Worm (Caenorhabditis elegans) whole organism, dauer: ENCODE data around the gene W02F12.4.

Source experiments
- unc-62 ChIP-seq: sonication (generic microtip); optimal IDR thresholded peaks from 2 replicates; lab custom pipeline; 2017; ENCODE audit warnings: missing biosample characterization, missing genetic modification reagents, missing genetic modification characterization

W02F12.4 gene

DNA sequence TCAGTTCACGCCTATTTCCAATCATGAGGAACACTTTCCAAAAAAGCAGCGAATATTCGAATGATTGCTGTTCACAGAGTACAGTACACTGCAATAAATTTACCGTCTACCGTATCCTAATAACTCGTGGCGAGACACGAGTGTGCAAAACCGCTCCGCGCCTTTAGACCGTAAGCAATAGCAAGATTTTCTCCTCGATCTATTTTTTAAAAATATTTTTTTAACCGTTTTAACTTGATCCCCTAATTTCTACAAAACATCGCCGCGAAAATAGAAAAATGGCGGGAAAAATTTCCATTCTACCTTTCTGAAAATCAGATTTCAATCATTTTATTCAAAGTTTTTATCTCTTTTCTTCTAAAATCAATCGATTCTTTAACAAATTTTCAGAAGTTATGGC, 4.0 kb downstream of the W02F12.4 start, which contains the start of gene era-1:
era-1 (plus strand) TSS at position 366 of the 400 bp plus-strand sequence.
- TF ChIP-seq unc-62 (GFP tag; lab: Kevin White, UChicago), result no peak

DNA sequence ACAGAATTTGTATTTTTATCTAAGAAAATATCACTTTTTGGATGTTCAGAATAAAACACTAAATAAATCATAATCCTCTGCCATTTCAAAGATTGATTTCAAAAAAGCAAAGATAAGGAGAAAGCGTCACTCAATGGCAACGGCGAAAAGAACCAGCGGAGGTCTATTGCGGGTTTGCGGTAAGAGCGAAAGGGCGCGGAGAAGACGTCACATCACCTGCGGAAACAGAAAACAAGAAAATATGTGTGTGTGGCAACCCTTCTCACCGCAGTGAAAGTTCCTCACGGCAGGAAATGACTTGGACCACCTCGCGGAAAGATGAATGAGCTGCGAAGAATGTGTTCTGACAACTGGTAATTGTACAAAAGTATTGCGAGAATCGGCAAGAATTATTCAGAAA, 6.9 kb downstream of the W02F12.4 start:
- TF ChIP-seq unc-62 (GFP tag; lab: Kevin White, UChicago), result no peak

DNA sequence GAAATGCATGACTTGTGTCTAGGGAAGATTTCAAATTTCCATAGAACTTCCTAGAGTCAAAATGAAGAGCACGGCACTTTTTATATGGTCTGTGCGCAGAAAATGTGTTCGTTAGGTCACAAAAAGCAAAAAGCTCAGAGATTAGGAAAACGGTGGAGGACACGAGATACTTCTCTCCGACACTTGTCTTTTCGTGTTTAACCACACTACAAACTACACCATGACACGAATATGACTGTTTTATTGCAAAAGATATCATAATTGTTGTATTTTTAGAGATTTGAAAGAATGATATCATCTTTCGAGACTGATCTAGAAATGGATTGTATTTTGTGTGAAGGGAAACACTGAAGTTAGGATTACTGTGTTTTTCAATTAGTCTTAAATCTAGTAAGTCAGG, 7.7 kb downstream of the W02F12.4 start:
- TF ChIP-seq unc-62 (GFP tag; lab: Kevin White, UChicago), result no peak

DNA sequence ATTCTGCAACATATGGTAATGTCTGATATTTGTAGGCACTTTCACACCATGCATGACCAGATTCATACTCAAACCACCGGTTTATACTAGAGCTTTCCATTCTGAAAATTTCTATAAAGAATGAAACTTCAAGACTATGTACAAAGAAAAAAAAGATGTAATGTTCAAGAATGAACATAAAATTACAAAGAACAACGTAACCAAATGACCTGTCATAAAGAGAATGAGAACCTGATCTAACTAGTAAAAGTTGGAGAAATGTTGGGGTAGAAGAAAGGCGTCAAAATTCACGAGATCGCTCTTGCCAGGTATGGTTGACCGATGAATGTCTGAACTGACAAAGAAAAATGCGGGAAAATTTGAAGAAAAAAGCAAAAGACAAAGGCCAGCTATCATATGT, 9.2 kb downstream of the W02F12.4 start, which contains the start of gene W02F12.2:
W02F12.2 (minus strand) TSS at position 101 of the 400 bp plus-strand sequence.
- TF ChIP-seq unc-62 (GFP tag; lab: Kevin White, UChicago), result no peak

DNA sequence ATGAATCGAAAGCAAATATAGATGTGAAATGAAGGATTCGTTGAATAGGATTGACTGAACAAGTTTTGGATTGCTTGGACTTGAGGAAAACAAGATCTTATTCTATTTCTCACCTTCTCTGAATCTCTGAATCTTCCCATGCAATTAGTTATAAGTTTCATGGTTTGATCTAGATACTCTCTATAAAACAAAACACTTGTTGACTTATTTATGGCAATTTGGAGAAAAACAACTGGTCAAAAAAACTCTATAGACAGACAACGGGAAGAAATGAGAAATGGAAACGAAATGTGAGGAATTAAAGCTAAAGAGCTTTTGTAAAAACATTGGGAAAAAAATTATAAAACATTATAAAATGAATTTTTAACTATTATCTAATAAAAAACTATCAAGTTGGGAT, 12.1 kb downstream of the W02F12.4 start, which contains the start of gene W02F12.8:
W02F12.8 (minus strand) TSS at position 101 of the 400 bp plus-strand sequence.
- no peak for TF ChIP-seq unc-62 (GFP tag; lab: Kevin White, UChicago)

DNA sequence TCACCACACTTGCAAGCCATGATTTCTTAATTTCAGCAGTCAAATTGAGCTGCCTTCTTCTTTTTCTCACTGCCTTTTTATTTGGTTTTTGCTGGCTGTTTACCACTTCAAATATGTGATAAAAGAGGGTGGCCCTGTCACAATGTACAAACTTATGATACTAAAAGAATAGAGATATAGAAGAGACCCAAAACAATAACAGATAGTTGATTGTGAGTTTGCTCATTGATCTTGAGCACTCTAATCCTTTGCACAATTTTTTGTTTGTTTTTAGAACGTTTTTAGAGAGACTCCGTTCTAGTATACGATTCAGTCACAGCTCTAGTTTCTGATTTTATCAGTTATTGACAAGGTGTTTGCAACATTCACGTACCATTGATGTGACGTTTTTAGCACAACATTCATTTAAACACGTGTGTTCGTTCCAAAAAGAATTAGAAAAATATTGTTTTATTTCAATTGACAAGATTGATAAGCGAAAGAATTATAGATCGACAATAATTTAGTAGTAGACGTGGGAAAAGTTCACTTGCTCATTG, 14.9 kb downstream of the W02F12.4 start, which contains the start of gene mtl-1:
mtl-1 (minus strand) TSS at position 51 of the 539 bp plus-strand sequence.
- TF ChIP-seq unc-62 (GFP tag; lab: Kevin White, UChicago), result no peak

DNA sequence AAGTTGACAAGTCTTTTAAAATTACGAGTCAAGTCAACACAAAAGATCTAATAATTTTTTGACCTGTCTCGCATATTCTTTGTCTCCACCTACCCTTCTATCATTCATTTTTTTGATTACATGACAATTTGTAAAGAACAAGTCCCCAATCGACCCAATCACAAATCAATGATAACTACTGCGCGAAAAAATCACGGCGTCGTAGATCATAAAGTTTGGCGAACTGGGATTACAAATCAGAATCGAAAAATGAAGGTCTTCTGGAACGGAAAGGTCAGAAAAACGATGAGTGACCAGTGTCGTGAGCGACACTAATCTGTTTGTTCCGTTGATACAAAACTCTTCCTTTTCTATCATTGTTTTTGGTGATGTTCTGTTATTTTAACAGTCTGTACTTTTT, 16.7 kb downstream of the W02F12.4 start:
- no peak for TF ChIP-seq unc-62 (GFP tag; lab: Kevin White, UChicago)

DNA sequence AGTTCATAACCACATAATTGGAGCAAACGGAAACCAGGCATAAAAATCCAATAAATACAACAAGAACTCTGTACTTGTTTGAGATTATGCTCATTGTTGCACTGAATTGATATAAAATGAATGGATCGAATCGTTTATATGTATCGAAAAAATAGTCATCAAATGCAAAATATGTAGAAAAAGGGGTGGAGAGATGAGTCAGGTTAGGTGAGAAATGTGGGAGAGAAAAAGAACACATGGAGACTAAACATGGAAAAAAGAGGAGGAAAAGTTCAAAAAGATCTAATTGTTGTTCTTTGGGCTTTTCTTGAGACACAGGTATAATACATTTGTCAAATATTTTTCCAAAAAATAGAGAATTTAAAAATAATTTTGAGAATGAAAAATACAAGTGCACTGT, 18.3 kb downstream of the W02F12.4 start, which contains the start of gene K11G9.5:
K11G9.5 (minus strand) TSS at position 101 of the 400 bp plus-strand sequence.
- no peak for TF ChIP-seq unc-62 (GFP tag; lab: Kevin White, UChicago)

DNA sequence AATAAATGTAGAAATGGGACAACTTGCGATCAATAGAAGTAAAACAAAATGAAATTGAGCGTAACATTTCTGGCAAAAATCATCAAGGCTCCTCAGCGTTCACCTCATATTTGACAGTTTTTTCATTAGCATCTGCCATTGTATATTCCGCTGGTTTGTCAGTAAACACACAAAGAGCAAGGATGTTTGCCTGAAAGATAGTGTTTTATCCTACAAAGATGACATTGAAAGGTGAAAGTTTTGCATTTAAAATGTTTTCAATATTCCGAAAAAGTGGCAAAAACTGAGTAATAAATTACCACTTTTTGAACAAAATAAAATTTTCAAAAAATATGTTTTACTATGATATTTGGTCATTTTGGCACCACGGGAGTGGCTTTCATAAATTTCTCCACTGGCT, 20.8 kb downstream of the W02F12.4 start:
- no peak for TF ChIP-seq unc-62 (GFP tag; lab: Kevin White, UChicago)

DNA sequence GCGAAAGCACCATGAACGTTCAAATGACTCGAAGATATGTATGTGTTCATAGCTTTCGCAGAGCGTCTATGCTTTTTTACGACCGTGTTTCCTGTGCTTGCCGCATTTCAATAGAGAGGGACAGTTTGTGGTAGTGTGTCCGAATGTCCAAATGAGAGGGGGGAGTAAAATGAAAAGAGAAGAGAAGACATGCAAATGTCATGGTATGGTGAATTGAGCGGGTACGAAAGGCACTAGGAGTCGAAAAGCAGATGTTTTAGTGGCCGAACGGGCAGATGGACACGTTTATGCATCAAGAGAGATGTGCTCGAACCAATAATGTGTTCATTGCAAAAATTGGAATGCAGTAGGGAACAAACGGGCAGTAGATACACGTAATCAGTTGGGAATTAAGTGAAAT, 21.2 kb downstream of the W02F12.4 start:
- no peak for TF ChIP-seq unc-62 (GFP tag; lab: Kevin White, UChicago)

DNA sequence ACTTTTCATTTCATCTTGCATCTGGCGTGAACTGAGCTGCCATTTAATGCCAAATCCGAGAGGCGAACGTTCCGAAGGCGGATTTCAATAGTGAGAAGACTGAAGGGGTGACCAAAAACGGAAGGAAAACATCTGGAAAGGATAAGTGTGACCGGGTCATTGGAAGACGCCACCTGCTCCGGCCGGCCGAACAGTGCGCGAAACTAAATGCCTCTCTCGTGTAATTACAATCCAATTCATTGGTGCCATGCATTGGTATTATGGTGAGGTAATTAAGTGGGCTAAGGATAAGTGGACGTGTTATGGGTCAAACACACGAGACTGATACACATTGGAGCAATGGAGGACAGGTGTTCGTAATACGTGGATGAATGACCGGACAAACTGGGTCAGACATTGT, 22.2 kb downstream of the W02F12.4 start:
- TF ChIP-seq unc-62 (GFP tag; lab: Kevin White, UChicago), result no peak

DNA sequence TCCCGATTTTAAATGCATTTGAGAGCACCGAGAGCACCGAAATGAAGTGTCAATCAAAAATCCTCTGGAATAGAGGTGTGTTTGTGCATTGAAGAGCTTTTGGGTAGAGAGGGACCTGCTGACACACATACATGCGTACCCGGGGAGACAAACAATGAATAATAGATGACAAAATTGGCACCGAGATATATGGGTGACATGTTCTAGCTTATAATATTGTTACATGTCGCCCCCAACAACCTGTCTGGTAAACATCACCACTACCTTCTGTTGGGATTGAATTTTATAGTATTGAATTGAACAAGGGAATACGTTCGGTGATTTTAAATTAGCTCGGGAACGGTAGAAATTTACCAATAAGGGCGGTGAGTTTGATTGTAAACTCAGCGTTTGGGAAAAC, 23.0 kb downstream of the W02F12.4 start:
- TF ChIP-seq unc-62 (GFP tag; lab: Kevin White, UChicago), result no peak

DNA sequence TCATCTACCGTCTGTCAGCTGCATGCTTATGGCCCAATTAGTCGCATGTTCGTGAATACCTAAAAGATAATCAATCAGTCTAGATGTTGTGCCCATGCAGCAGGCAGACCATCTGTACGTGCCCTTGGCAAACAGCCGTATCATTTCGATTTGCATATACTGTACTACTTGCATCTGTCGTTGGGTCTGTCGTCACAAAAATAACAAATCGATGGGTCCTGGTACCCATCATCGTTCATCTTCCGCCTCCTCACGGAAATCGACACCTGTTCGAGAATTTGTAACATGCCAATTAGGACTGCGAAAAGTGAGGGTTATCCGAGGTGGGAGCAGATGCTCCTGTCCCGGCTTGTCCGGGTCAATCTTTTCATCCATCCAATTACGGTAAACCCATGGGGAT, 23.5 kb downstream of the W02F12.4 start:
- no peak for TF ChIP-seq unc-62 (GFP tag; lab: Kevin White, UChicago)

DNA sequence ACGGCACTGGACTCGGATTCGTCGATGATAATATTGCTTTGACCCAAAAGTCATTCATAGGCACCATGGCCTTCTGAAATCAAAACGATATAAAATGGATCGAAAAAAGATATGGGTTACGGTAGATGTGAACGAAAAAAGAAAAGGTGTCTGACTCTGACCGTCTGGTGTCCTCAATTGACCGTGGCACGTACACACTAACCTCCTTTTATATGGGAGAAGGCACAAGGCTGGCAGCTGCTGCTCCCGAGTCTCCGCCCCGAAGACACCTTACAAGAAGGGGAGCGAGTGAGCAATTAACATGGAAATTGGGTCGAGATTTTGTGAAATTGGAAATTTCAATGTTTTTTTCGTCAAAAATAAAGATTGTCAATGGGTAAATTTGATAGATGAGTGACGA, 25.2 kb downstream of the W02F12.4 start, which contains the start of gene egl-46:
egl-46 (minus strand) TSS at position 73 of the 400 bp plus-strand sequence.
- TF ChIP-seq unc-62 (GFP tag; lab: Kevin White, UChicago), result no peak

DNA sequence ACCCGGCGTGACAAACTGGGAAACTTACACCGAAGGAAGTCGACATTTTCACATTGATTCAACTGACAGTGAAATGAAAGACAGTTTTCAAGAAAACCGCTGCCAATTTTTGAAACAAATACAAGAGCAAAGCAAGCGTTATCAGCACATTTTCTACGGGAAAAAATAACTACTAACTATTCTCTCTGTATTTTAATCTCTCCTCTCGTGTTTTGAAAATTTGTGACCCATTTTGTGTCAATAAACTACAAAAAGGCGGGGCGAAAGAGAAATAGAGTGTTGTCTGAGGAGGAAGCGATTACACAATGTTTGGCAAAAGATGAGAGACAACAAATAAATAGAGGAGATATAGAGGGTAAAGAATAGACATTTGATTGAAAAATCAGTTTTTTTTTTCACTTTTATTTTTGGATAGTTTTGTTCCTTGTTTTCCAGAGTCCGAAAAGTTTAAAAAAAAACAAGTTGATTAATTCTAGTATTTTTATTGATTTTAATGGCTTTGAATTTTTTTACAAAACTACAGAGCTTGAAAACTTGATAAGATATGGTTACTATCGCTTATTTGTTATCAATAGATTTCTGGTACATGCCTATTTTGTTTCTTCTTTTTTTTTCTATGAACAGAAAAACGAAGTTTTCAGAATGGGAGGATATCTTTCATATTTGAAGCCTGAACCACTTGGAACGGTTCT, 30.4 kb downstream of the W02F12.4 start, which contains the start of gene cest-34:
cest-34 (plus strand) TSS at position 642 of the 692 bp plus-strand sequence.
- TF ChIP-seq unc-62 (GFP tag; lab: Kevin White, UChicago), result no peak

DNA sequence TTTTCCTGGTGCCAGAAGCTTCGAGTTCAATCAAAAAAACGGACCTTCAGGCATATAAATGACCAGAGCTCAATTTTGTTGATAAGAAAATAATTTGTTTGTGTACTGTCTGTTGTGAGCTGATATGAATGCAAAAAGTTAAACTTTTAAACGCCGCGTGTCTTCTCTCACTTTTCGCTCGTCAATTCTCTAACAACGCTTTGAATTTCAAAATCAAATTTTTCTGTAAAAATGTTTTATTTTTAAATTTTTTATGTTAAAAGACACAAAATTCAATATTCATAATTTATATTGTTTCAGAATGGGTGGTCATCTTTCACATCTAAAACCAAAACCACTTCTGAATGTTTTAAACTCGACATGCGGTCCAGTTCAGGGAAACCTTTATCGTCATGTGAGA, 32.8 kb downstream of the W02F12.4 start, which contains the start of gene cest-31:
cest-31 (plus strand) TSS at position 301 of the 400 bp plus-strand sequence.
- no peak for TF ChIP-seq unc-62 (GFP tag; lab: Kevin White, UChicago)
